Fruit fly (Drosophila melanogaster) whole organism: ENCODE results near the gene Nedd4.

Source experiments
- CG8478 ChIP-seq: fragments of >200 bp; optimal IDR thresholded peaks from 2 replicates; lab custom pipeline; 2018; ENCODE audit warnings: inconsistent platforms
- Dll ChIP-seq: fragments of >200 bp; optimal IDR thresholded peaks from 2 replicates; lab custom pipeline; 2017
- EcR ChIP-seq, 2 experiments: fragments of >200 bp; optimal IDR thresholded peaks; 2 replicates each; lab custom pipeline; 2017; ENCODE audit warnings: missing biosample characterization in 2 of 2, missing genetic modification characterization in 2 of 2, missing genetic modification reagents in 2 of 2
- pan ChIP-seq: fragments of >200 bp; optimal IDR thresholded peaks from 2 replicates; lab custom pipeline; 2017
- psq ChIP-seq: fragments of >200 bp; optimal IDR thresholded peaks from 2 replicates; lab custom pipeline; 2017
- usp ChIP-seq: fragments of >200 bp; optimal IDR thresholded peaks from 2 replicates; lab custom pipeline; 2017; ENCODE audit warnings: missing biosample characterization, missing genetic modification characterization, mixed read lengths

Gene Nedd4

DNA sequence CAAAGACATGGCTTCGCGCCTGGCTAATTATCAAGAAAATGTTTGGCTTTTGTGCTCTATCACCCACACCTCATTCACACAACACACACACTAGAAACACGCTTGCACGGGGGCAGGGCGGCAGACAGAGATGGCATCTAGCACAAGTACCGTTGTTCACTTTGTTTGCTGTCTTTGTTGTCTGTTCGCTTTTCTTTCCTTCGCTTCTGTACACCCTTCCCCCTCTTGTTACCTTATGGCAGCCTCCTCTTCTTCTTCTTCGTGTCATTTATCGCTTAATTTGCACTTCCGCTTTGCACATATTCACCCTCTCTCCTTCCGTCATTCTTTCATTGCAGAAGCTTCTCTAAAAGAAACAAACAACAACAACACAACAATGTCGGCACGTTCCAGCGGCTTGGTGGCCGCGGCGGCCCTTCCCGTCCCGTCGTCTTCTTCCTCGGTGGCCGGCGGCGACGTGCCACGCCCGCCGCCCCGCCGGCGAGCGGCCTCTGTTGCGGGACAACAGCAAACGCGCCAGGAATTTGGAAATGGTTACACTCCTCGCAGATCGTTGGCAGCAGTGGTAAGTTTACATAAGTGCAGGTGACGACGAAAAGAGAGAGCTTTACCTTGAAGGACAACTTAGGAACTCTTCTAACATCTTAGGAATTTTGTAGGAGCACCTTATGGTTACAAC is 729 bp downstream of the Nedd4 start:
- TF ChIP-seq usp (GFP tag; lab: Kevin White, UChicago) (no peak), psq (lab: Kevin White, UChicago) (no peak), EcR (GFP tag; optimal IDR thresholded peaks at IDR 0.05; lab: Kevin White, UChicago) (no peak), pan (lab: Kevin White, UChicago) (no peak), Dll (lab: Kevin White, UChicago) (no peak)

DNA sequence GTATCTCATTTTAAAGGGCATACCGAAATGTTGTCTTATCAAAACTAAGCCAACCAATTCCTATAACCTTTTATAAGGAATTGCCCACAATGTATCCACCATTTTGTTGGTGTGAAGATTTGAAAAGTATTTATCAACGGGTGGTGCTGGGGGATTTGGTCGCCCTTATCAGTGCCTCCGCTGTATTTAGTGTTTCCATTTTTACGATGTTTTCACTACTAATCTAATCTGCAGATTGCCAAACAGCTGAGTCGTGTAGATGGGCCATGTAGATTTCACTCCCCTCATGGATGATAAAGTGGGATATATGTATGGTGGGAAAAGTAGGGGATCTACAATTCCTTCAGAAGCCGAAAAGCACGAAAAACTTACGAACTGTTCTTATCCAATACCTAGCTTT is 1.5 kb downstream of the Nedd4 start:
- TF ChIP-seq psq (lab: Kevin White, UChicago) (no peak), usp (GFP tag; lab: Kevin White, UChicago) (no peak)

DNA sequence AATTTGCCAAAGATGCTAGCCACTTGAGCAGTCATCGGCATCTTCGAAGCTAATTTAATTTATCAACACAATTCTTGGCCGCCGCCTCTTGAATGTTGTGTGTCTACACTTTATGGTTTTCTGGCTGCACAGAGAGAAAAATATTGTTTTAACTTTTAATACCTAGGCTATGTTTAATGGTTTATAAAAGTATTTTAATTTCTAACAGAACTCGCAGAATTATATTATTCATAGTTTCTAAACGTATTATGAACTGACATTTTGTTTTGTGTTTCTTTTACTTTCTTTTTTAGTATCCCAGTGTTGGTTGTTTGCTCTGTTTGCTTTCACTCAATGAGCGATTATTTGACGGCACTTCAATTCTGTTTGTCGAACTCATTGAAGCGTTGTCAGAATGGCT is 2.3 kb downstream of the Nedd4 start:
- no peak for TF ChIP-seq usp (GFP tag; lab: Kevin White, UChicago)
- TF ChIP-seq EcR (GFP tag; optimal IDR thresholded peaks at IDR 0.05; lab: Kevin White, UChicago) = no peak
- TF ChIP-seq Dll (lab: Kevin White, UChicago) = no peak
- TF ChIP-seq pan (lab: Kevin White, UChicago) = no peak
- TF ChIP-seq psq (lab: Kevin White, UChicago) = no peak
- TF ChIP-seq CG8478 (lab: Kevin White, UChicago) = no peak

DNA sequence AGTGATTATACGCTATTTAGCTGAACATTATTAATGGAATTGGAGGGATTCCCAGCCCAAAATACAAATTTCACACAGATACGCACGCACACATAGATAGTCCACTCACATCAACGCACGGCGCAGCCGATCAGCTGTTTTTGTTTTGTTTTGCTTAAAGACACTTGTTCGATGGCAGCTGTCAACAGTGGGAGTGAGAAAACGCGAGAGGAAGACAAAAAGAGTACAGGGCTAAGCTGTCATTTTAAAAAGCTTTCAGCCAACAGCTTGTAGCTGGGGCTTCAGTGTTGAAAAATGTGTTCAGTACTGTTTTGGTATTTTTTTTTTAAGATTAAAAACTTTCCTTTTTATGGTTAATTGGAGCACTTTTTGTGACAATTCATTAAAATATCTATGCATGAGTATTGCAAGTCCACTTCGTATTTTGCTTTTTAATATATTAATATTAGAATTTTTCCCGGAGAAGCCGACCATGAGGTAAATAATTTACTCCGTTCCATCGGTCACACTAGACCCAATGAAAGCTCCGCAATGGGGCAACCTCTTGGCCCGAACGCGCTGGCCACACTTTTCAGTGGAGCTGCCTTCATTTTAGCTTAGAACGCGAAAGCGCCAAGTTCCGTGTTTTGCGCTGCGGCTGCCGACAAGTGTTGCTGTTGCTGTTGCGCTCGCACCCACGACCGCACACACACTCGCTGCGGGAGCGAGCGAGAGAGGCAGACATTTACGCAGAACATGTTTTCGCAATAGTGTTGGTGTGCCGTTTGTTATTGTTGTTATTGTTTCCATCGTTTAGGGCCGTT is 3.2 kb downstream of the Nedd4 start:
- TF ChIP-seq EcR (GFP tag; optimal IDR thresholded peaks at IDR 0.05; lab: Kevin White, UChicago) (no peak), CG8478 (lab: Kevin White, UChicago) (peak; percentile 57)

DNA sequence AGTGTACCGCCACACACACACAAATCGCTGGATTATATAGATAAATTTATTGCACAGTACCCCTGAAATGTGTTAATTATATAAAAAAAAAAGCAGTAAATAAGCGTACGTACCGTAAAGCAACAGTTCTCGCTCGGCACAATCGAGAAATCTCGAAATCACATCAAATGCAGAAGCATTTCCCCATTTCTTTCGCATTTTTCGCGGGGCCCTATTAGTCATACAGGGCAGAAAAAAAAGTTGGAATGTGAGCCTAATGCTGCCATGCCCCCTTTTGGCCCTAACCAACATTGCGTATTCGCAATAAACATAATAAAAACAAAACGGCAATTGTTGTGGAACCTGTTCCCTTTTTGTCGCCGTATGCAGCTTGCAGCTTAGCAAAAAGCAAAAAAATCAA is 3.9 kb downstream of the Nedd4 start:
- no peak for TF ChIP-seq pan (lab: Kevin White, UChicago)
- no peak for TF ChIP-seq usp (GFP tag; lab: Kevin White, UChicago)
- TF ChIP-seq EcR (GFP tag; optimal IDR thresholded peaks at IDR 0.05; lab: Kevin White, UChicago) = no peak
- TF ChIP-seq CG8478 (lab: Kevin White, UChicago) = no peak
- TF ChIP-seq Dll (lab: Kevin White, UChicago) = no peak
- no peak for TF ChIP-seq psq (lab: Kevin White, UChicago)

DNA sequence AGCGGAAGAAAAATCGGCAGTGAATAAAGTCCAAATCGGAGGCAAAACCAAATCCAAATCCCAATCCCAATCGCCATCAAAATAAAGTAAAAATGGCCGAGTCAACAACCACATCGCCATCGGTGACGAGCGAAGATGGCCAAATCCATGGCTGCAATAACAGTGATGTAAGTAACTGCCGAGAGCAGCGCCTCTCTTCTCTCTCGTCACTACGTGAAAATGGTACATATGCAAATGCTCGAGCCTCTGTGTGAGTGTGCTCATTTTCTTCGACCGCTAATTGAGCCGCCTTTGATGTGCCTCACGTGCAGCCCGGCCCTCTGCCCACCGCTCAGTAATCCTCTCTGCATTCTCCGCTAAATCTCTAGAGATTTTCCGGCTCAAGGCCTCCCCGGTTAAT is 4.5 kb downstream of the Nedd4 start:
- TF ChIP-seq psq (lab: Kevin White, UChicago) (no peak), pan (lab: Kevin White, UChicago) (no peak), usp (GFP tag; lab: Kevin White, UChicago) (no peak), EcR (GFP tag; optimal IDR thresholded peaks at IDR 0.05; lab: Kevin White, UChicago) (no peak), CG8478 (lab: Kevin White, UChicago) (no peak), Dll (lab: Kevin White, UChicago) (no peak)

DNA sequence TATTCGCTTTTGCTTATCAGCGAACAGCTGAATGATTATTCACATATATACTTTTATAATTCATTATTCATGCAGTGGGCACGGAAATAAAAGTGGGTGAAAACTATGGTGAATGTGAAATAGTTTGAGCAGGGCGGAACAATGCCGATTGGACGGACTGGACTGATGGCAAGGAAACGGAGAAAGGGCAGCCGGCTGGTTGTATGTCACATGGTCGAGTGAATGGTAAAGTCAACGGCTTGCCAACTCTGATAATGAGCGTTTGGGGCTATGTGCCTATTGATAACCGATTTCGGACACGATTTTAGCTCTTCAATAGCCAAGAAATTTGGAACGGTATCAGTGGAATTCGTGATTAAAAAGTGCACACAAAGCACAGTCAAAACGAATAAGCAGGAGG is 5.9 kb downstream of the Nedd4 start:
- no peak for TF ChIP-seq pan (lab: Kevin White, UChicago)
- no peak for TF ChIP-seq CG8478 (lab: Kevin White, UChicago)
- TF ChIP-seq Dll (lab: Kevin White, UChicago) = no peak
- TF ChIP-seq usp (GFP tag; lab: Kevin White, UChicago) = no peak

DNA sequence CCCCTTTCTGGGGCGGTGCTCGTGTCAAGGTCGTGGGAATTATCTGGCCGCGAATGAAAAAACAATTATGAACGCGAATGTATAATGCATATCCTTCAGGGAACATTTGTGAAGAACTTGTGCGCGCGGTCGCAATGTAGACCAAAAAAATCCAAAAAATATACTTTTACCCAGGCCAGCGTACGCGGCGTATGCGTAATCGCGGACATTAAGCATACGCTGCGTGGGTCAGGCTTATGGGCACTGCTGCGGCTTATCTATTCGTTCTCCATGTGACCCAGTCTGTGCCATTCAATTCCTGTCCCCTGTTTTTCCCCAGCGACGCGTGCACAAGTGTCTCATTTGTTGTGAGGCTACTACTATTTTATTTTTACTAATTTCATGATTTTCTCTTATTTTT is 8.4 kb downstream of the Nedd4 start:
- TF ChIP-seq EcR (GFP tag; optimal IDR thresholded peaks at IDR 0.05; lab: Kevin White, UChicago) (no peak), CG8478 (lab: Kevin White, UChicago) (no peak), pan (lab: Kevin White, UChicago) (no peak), Dll (lab: Kevin White, UChicago) (no peak), usp (GFP tag; lab: Kevin White, UChicago) (no peak)

DNA sequence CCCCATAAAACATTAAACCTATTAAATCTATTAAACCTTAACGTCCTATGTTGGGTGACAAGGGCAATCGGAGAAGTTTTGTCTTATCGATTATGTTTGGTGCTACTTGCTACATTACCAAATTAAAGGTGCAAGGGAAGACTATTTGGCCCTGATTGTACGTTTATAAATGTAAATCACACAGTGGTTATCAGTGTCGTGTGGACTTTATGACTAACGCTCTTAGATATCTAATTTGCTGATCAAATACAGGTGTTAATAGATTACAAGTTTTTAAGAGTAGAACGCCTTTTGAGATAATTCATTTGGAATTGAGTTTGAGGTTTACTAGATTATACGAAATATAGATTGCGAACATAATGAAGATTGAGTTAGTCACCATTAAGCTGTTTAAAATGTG is 9.0 kb downstream of the Nedd4 start:
- TF ChIP-seq CG8478 (lab: Kevin White, UChicago) (no peak), pan (lab: Kevin White, UChicago) (no peak), EcR (GFP tag; optimal IDR thresholded peaks at IDR 0.05; lab: Kevin White, UChicago) (no peak), usp (GFP tag; lab: Kevin White, UChicago) (no peak), psq (lab: Kevin White, UChicago) (no peak), Dll (lab: Kevin White, UChicago) (no peak)

DNA sequence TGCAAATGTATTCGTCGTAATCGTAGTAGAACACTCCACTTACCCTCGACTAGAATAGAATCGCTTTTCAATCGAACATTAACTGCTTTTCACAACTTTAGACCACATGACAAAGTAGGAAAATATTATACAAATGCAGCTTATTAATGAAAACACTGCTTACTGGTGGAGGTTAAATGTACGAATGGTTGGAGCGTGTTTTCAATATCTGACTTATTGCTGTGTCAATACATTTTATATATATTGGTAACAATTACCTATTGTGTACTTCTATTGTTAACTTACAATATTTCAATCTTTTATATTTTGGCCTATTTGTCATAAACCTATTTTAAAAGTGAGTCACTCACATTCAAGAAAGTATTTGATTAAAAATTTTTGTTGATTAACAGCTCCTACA is 10.1 kb downstream of the Nedd4 start:
- TF ChIP-seq CG8478 (lab: Kevin White, UChicago) (no peak), psq (lab: Kevin White, UChicago) (no peak), Dll (lab: Kevin White, UChicago) (no peak), EcR (GFP tag; optimal IDR thresholded peaks at IDR 0.05; lab: Kevin White, UChicago) (no peak), pan (lab: Kevin White, UChicago) (no peak), usp (GFP tag; lab: Kevin White, UChicago) (no peak)

DNA sequence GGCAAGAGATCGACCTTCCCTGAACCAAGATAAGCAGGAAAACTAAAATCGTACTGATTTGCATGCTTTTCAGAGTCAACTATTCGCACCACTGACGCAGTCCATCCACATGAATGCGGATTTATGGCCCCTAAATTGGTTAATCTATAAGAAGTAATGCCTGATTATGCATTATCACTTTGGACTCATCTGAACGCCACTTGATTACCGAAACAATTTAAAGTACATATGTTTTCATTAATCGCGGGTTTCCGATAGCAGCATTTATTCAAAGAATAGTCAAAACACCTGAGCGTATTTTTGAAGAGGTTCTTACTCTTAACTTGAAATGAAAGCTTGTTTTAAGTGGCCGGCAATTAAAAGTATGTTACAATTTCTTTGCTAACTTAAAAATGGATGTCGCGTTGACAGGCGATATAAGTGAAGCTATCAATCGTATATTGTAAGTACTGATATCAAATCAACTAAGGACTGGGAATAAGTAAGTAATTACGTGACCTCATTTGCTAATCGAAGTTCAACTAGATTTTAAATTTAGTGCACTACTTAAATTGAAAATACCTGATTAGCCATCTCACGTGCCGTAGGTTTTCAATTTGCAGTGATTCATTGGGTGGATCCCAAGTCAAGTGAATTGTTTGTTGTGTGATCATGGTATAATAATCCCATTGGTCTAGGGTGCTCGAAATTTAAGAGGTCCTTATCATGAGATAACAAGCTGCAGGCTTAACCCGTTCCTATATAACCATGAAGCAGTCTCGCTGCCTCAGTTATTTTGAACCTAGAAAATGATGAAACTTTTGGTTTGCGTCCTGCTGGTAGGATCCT is 19.4 kb downstream of the Nedd4 start, which contains the start of the genes Jon74E and CG7542:
Gene Jon74E (minus strand): TSS at position 79 of the 828 bp plus-strand sequence.
Gene CG7542 (plus strand): TSS at position 778 of the 828 bp plus-strand sequence.
- no peak for TF ChIP-seq pan (lab: Kevin White, UChicago)
- TF ChIP-seq psq (lab: Kevin White, UChicago) = no peak
- TF ChIP-seq Dll (lab: Kevin White, UChicago) = no peak
- TF ChIP-seq EcR (GFP tag; optimal IDR thresholded peaks at IDR 0.05; lab: Kevin White, UChicago) = no peak
- no peak for TF ChIP-seq CG8478 (lab: Kevin White, UChicago)
